Worm (Caenorhabditis elegans): ENCODE results near the gene swan-1.
A peak's percentile ranks its signal among the peaks of the same experiment; 100 is the strongest.

swan-1 gene

DNA sequence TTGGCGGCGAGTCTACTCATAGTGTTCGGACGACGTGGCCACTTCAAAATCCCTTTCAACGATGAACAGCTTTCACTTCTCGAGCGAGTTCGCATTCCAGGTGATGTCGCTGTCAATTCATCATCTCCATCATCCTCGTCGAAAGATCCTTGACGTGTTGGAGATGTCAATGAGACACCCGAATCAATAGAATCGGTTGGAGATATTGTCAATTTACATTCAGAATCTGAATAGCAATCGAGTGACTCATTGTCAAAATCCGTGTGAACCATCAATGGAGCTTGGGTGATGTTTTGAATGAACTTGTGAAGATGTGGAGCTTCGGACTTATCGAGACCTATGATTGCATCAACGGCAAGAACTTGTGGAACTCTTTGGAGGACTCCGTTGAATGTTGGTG lies 21.3 kb downstream of the swan-1 start:
- TF ChIP-seq sma-9 (GFP tag; optimal IDR thresholded peaks at IDR 0.05) (no peak), sma-9 (tag; optimal IDR thresholded peaks at IDR 0.05) (no peak), nhr-77 (tag; optimal IDR thresholded peaks at IDR 0.05) (no peak), mbf-1 (tag; optimal IDR thresholded peaks at IDR 0.05) (no peak), gmeb-1 (tag; optimal IDR thresholded peaks at IDR 0.05) (no peak), ceh-82 (tag; optimal IDR thresholded peaks at IDR 0.05) (no peak), ztf-1 (GFP tag; conservative IDR thresholded peaks at IDR 0.05) (no peak), ceh-16 (tag; optimal IDR thresholded peaks at IDR 0.05) (no peak), elt-1 (tag; optimal IDR thresholded peaks at IDR 0.05) (no peak), C34F6.9 (tag; optimal IDR thresholded peaks at IDR 0.05) (no peak)

DNA sequence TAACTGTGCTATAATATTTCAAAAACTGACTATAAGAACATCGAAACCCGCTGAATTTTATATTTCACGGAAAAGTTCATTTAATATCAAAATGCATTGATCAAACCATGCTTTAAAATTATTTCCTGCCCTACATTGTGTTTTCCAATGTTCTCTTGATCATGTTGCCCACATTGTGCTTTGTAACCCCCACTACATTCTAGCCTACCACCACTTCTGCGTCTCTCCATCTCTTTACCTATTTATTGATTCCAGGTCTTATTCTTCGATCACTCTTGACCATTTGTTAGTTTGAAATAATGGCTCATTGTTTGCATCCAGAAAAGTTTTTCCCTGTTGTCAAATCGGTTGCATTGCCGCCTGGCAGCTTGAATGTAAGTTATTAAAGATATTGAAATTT lies 24.8 kb downstream of the swan-1 start, which contains the start of gene decr-1.1:
Gene decr-1.1 (plus strand): TSS at position 210 of the 400 bp plus-strand sequence.
- TF ChIP-seq lin-39 (tag; optimal IDR thresholded peaks at IDR 0.05) (no peak), nhr-129 (tag; optimal IDR thresholded peaks at IDR 0.05) (peak; percentile 4), unc-62 (GFP tag; optimal IDR thresholded peaks at IDR 0.05) (no peak), nhr-237 (tag; optimal IDR thresholded peaks at IDR 0.05) (no peak), ama-1 (optimal IDR thresholded peaks at IDR 0.05) (no peak), alr-1 (tag; optimal IDR thresholded peaks at IDR 0.05) (no peak), skn-1 (tag; optimal IDR thresholded peaks at IDR 0.05) (no peak), fos-1 (tag; optimal IDR thresholded peaks at IDR 0.05) (peak; percentile 26), nhr-11 (tag; optimal IDR thresholded peaks at IDR 0.05) (no peak), nhr-21 (tag; optimal IDR thresholded peaks at IDR 0.05) (no peak), sma-9 (GFP tag; optimal IDR thresholded peaks at IDR 0.05) (peak; percentile 34), sma-9 (tag; optimal IDR thresholded peaks at IDR 0.05) (no peak), lin-13 (GFP tag; optimal IDR thresholded peaks at IDR 0.05) (no peak), unc-39 (tag; optimal IDR thresholded peaks at IDR 0.05) (no peak)

DNA sequence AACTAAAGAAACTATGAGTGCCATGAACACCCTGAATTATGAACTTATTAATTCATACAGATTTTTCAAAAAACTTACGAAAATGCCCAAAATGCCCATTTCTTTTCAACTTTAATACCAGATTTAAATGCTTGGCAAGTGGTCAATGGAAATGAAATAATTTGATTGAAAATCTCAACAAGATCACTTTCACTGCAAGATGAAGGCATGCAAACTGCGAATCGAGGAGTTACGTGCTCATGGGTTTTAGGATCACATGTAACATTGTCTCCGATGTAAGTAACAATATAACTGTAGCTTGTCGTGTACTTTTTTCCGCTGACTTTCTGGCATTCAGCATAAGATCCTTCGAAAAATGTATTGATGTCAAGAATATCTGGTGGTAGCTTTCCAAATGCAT lies 26.1 kb downstream of the swan-1 start:
- TF ChIP-seq Y55F3AM.14 (GFP tag; optimal IDR thresholded peaks at IDR 0.05) = no peak
- TF ChIP-seq peb-1 (tag; optimal IDR thresholded peaks at IDR 0.05) = no peak
- TF ChIP-seq lin-11 (tag; optimal IDR thresholded peaks at IDR 0.05) = no peak
- no peak for TF ChIP-seq snpc-4 (tag; optimal IDR thresholded peaks at IDR 0.05)
- no peak for TF ChIP-seq crh-2 (tag; optimal IDR thresholded peaks at IDR 0.05)
- TF ChIP-seq ZK546.5 (tag; optimal IDR thresholded peaks at IDR 0.05) = no peak
- no peak for TF ChIP-seq lin-39 (tag; optimal IDR thresholded peaks at IDR 0.05)
- no peak for TF ChIP-seq R02D3.7 (tag; optimal IDR thresholded peaks at IDR 0.05)
- no peak for TF ChIP-seq sem-4 (tag; optimal IDR thresholded peaks at IDR 0.05)
- no peak for TF ChIP-seq ztf-4 (tag; optimal IDR thresholded peaks at IDR 0.05)
- TF ChIP-seq sma-3 (GFP tag; optimal IDR thresholded peaks at IDR 0.05) = no peak
- TF ChIP-seq nhr-25 (tag; optimal IDR thresholded peaks at IDR 0.05) = no peak
- no peak for TF ChIP-seq unc-62 (GFP tag; optimal IDR thresholded peaks at IDR 0.05)
- no peak for TF ChIP-seq ceh-16 (tag; optimal IDR thresholded peaks at IDR 0.05)

DNA sequence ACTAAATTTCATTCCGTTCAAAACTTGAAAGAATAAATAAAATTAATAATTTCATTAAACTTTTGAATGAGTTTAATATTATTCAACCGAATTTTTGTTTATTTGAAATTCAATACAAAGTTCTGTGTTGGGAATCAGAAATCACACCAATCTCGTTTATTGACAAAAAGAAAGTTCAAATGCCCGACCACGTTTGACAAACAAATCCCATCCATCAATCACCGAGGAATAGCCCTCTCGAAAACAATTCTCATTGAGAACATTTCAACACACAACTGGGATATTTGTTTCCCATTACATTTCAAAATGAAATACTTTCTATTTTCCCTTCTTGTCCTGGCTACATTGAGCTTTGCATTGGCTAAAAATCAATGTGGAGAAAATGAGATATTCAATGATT lies 29.2 kb downstream of the swan-1 start, which contains the start of gene F53C11.9:
Gene F53C11.9 (plus strand): TSS at position 159 of the 400 bp plus-strand sequence.
- TF ChIP-seq nhr-11 (tag; optimal IDR thresholded peaks at IDR 0.05) (no peak), ztf-4 (tag; optimal IDR thresholded peaks at IDR 0.05) (no peak), egl-27 (tag; optimal IDR thresholded peaks at IDR 0.05) (no peak), lin-39 (tag; optimal IDR thresholded peaks at IDR 0.05) (no peak), zag-1 (tag; optimal IDR thresholded peaks at IDR 0.05) (no peak), peb-1 (tag; optimal IDR thresholded peaks at IDR 0.05) (no peak), aly-2 (tag; optimal IDR thresholded peaks at IDR 0.05) (no peak), skn-1 (tag; optimal IDR thresholded peaks at IDR 0.05) (no peak), lin-11 (tag; optimal IDR thresholded peaks at IDR 0.05) (no peak), F13H6.1 (tag; optimal IDR thresholded peaks at IDR 0.05) (no peak), mbf-1 (tag; optimal IDR thresholded peaks at IDR 0.05) (no peak), Y55F3AM.14 (GFP tag; optimal IDR thresholded peaks at IDR 0.05) (no peak), blmp-1 (tag; optimal IDR thresholded peaks at IDR 0.05; ENCODE audit: insufficient read depth) (no peak), elt-3 (tag; optimal IDR thresholded peaks at IDR 0.05) (no peak), nhr-237 (tag; optimal IDR thresholded peaks at IDR 0.05) (no peak), nhr-77 (tag; optimal IDR thresholded peaks at IDR 0.05) (no peak), sma-3 (GFP tag; optimal IDR thresholded peaks at IDR 0.05) (no peak), lsy-2 (tag; optimal IDR thresholded peaks at IDR 0.05) (no peak)
